Worm (Caenorhabditis elegans) whole organism, young adult: ENCODE results near the gene T06C12.9.

Experiments
- F57A8.1 ChIP-seq: fragments of 200-800 bp; sonication (Bioruptor generic); optimal IDR thresholded peaks from 2 replicates; lab custom pipeline; 2018; ENCODE audit warnings: mild to moderate bottlenecking, missing genetic modification characterization, moderate library complexity, missing compliant biosample characterization
- Y95B8A.8 ChIP-seq: fragments of 200-800 bp; sonication (Bioruptor generic); IDR thresholded peaks from 2 replicates; pipeline ENCODE4 v1.3.6; 2022; ENCODE audit warnings: missing genetic modification reagents, missing genetic modification characterization, missing compliant biosample characterization
- ekl-4 ChIP-seq: fragments of 200-800 bp; sonication (Bioruptor generic); IDR thresholded peaks from 2 replicates; pipeline ENCODE4 v1.3.6; 2022; ENCODE audit warnings: missing genetic modification reagents, missing genetic modification characterization, missing compliant biosample characterization
- nfyb-1 ChIP-seq: fragments of 200-800 bp; sonication (Bioruptor generic); IDR thresholded peaks from 2 replicates; pipeline ENCODE4 v1.3.6; 2022; ENCODE audit warnings: missing genetic modification reagents, missing genetic modification characterization, missing compliant biosample characterization
- nhr-120 ChIP-seq: fragments of 200-800 bp; sonication (Bioruptor generic); IDR thresholded peaks from 2 replicates; pipeline ENCODE4 v1.3.6; 2022; ENCODE audit warnings: missing genetic modification characterization, missing compliant biosample characterization
- xnd-1 ChIP-seq: sonication (generic microtip); optimal IDR thresholded peaks from 2 replicates; lab custom pipeline; 2016; ENCODE audit warnings: missing genotype, missing genetic modification reagents, missing genetic modification characterization, missing compliant biosample characterization

- TF ChIP-seq ekl-4 (no peak), xnd-1 (no peak), nfyb-1 (GFP tag; lab: Robert Waterston, UW) (no peak), Y95B8A.8 (GFP tag; lab: Robert Waterston, UW) (no peak), nhr-120 (GFP tag; lab: Robert Waterston, UW) (no peak), F57A8.1 (no peak)
Observed at ce11 chrV:15920273-15920672, 34.4 kb upstream of the T06C12.9 start, which contains the start of gene F35E8.10.
